Fruit fly (Drosophila melanogaster) whole organism, embryonic: ENCODE data around the gene Vps29.

Source experiments
- Antp ChIP-seq: fragments of 200-800 bp; sonication (Bioruptor generic); optimal IDR thresholded peaks from 3 replicates; lab custom pipeline; 2016; ENCODE audit warnings: missing biosample characterization, missing genetic modification characterization
- Atf-2 ChIP-seq: fragments of 200-800 bp; sonication (Bioruptor generic); optimal IDR thresholded peaks from 2 replicates; lab custom pipeline; 2016; ENCODE audit warnings: missing biosample characterization, missing genetic modification characterization
- CG14667 ChIP-seq: fragments of 200-800 bp; sonication (Bioruptor generic); IDR thresholded peaks from 2 replicates; pipeline ENCODE4 v1.3.6; 2022; ENCODE audit warnings: missing biosample characterization, missing genetic modification characterization
- CG15601 ChIP-seq: fragments of 200-800 bp; sonication (Bioruptor generic); optimal IDR thresholded peaks from 3 replicates; lab custom pipeline; 2019; ENCODE audit warnings: missing biosample characterization, mild to moderate bottlenecking, missing genetic modification characterization, moderate library complexity
- CG1602 ChIP-seq: fragments of 200-800 bp; sonication (Bioruptor generic); optimal IDR thresholded peaks from 3 replicates; lab custom pipeline; 2016; ENCODE audit warnings: missing biosample characterization, missing genetic modification characterization
- CG17361 ChIP-seq: fragments of 200-800 bp; sonication (Bioruptor generic); IDR thresholded peaks from 3 replicates; pipeline ENCODE4 v1.3.6; 2022; ENCODE audit warnings: missing biosample characterization, missing genetic modification characterization
- CG17568 ChIP-seq: fragments of 200-800 bp; sonication (Bioruptor generic); optimal IDR thresholded peaks from 2 replicates; lab custom pipeline; 2018; ENCODE audit warnings: missing biosample characterization, mild to moderate bottlenecking, missing genetic modification characterization, moderate library complexity
- CG18599 ChIP-seq: fragments of 200-800 bp; sonication (Bioruptor generic); optimal IDR thresholded peaks from 3 replicates; lab custom pipeline; 2017; ENCODE audit warnings: missing biosample characterization, missing genetic modification characterization, mild to moderate bottlenecking, moderate library complexity, missing genetic modification reagents
- CG2120 ChIP-seq: fragments of 200-800 bp; sonication (Bioruptor generic); optimal IDR thresholded peaks from 3 replicates; lab custom pipeline; 2016; ENCODE audit warnings: missing biosample characterization, missing genetic modification characterization
- CG3281 ChIP-seq: fragments of 200-800 bp; sonication (Bioruptor generic); optimal IDR thresholded peaks from 3 replicates; lab custom pipeline; 2017; ENCODE audit warnings: missing biosample characterization, mild to moderate bottlenecking, missing genetic modification characterization
- CG4282 ChIP-seq: fragments of 200-800 bp; sonication (Bioruptor generic); optimal IDR thresholded peaks from 2 replicates; lab custom pipeline; 2016; ENCODE audit warnings: missing biosample characterization, missing genetic modification characterization
- CG4328 ChIP-seq: fragments of 200-800 bp; sonication (Bioruptor generic); optimal IDR thresholded peaks from 3 replicates; lab custom pipeline; 2017; ENCODE audit warnings: missing biosample characterization, missing genetic modification reagents, missing genetic modification characterization
- CG4360 ChIP-seq: fragments of 200-800 bp; sonication (Bioruptor generic); IDR thresholded peaks from 2 replicates; pipeline ENCODE4 v1.3.6; 2022; ENCODE audit warnings: missing biosample characterization, missing genetic modification characterization
- CG7556 ChIP-seq: fragments of 200-800 bp; sonication (Bioruptor generic); optimal IDR thresholded peaks from 2 replicates; lab custom pipeline; 2017; ENCODE audit warnings: missing biosample characterization, mild to moderate bottlenecking, missing genetic modification characterization
- CG7928 ChIP-seq: fragments of 200-800 bp; sonication (Bioruptor generic); optimal IDR thresholded peaks from 2 replicates; lab custom pipeline; 2017; ENCODE audit warnings: missing biosample characterization, mild to moderate bottlenecking, missing genetic modification characterization
- CG7987 ChIP-seq: fragments of 200-800 bp; sonication (Bioruptor generic); optimal IDR thresholded peaks from 2 replicates; lab custom pipeline; 2018; ENCODE audit warnings: missing biosample characterization, mild to moderate bottlenecking, missing genetic modification characterization, moderate library complexity
- CG9727 ChIP-seq: fragments of 200-800 bp; sonication (Bioruptor generic); optimal IDR thresholded peaks from 3 replicates; lab custom pipeline; 2017; ENCODE audit warnings: missing biosample characterization, mild to moderate bottlenecking, missing genetic modification characterization
- CG9797 ChIP-seq: fragments of 200-800 bp; sonication (Bioruptor generic); optimal IDR thresholded peaks from 3 replicates; lab custom pipeline; 2018; ENCODE audit warnings: missing biosample characterization, mild to moderate bottlenecking, missing genetic modification characterization
- CTCF ChIP-seq: fragments of 200-800 bp; sonication (Bioruptor generic); optimal IDR thresholded peaks from 2 replicates; lab custom pipeline; 2017; ENCODE audit warnings: missing biosample characterization, mild to moderate bottlenecking, missing genetic modification characterization, moderate library complexity
- Chrac-16 ChIP-seq: fragments of 200-800 bp; sonication (Bioruptor generic); optimal IDR thresholded peaks from 3 replicates; lab custom pipeline; 2016; ENCODE audit warnings: missing biosample characterization, missing genetic modification characterization
- H2.0 ChIP-seq: fragments of 200-800 bp; sonication (Bioruptor generic); IDR thresholded peaks from 2 replicates; pipeline ENCODE4 v1.3.6; 2022; ENCODE audit warnings: missing biosample characterization, missing genetic modification characterization
- HLH4C ChIP-seq: fragments of 200-800 bp; sonication (Bioruptor generic); IDR thresholded peaks from 3 replicates; pipeline ENCODE4 v1.3.6; 2022; ENCODE audit warnings: missing biosample characterization, missing genetic modification characterization; ENCODE audit not compliant: partially characterized antibody
- Hmx ChIP-seq: fragments of 200-800 bp; sonication (Bioruptor generic); optimal IDR thresholded peaks from 2 replicates; lab custom pipeline; 2016; ENCODE audit warnings: missing biosample characterization, missing genetic modification characterization
- Hr39 ChIP-seq: fragments of >200 bp; optimal IDR thresholded peaks from 2 replicates; lab custom pipeline; 2017
- Hsf ChIP-seq: fragments of 200-800 bp; sonication (Bioruptor generic); optimal IDR thresholded peaks from 3 replicates; lab custom pipeline; 2016; ENCODE audit warnings: missing biosample characterization, missing genetic modification characterization
- Mes4 ChIP-seq: fragments of 200-800 bp; sonication (Bioruptor generic); optimal IDR thresholded peaks from 2 replicates; lab custom pipeline; 2016; ENCODE audit warnings: missing biosample characterization, missing genetic modification characterization
- Rx ChIP-seq: fragments of 200-800 bp; sonication (Bioruptor generic); IDR thresholded peaks from 2 replicates; pipeline ENCODE4 v1.3.6; 2022; ENCODE audit warnings: missing biosample characterization, missing genetic modification characterization
- Side ChIP-seq: fragments of 200-800 bp; sonication (Bioruptor generic); optimal IDR thresholded peaks from 2 replicates; lab custom pipeline; 2016; ENCODE audit warnings: missing biosample characterization, missing genetic modification characterization
- Taf1 ChIP-seq: fragments of 200-800 bp; sonication (Bioruptor generic); IDR thresholded peaks from 2 replicates; pipeline ENCODE4 v1.3.6; 2022; ENCODE audit warnings: missing biosample characterization, missing genetic modification characterization
- ab ChIP-seq: fragments of 200-800 bp; sonication (Bioruptor generic); optimal IDR thresholded peaks from 2 replicates; lab custom pipeline; 2016; ENCODE audit warnings: missing biosample characterization, missing genetic modification characterization
- ap ChIP-seq: fragments of 200-800 bp; sonication (Bioruptor generic); IDR thresholded peaks from 2 replicates; pipeline ENCODE4 v1.3.6; 2022; ENCODE audit warnings: missing biosample characterization, missing genetic modification characterization
- cas ChIP-seq: fragments of 200-800 bp; sonication (Bioruptor generic); IDR thresholded peaks from 2 replicates; pipeline ENCODE4 v1.3.6; 2022; ENCODE audit warnings: missing biosample characterization, missing genetic modification characterization
- cato ChIP-seq: fragments of 200-800 bp; sonication (Bioruptor generic); optimal IDR thresholded peaks from 2 replicates; lab custom pipeline; 2016; ENCODE audit warnings: missing biosample characterization, missing genetic modification characterization, borderline replicate concordance
- chif ChIP-seq, 2 experiments: fragments of 200-800 bp; sonication (Bioruptor generic); optimal IDR thresholded peaks; 3 replicates each; lab custom pipeline; 2016; ENCODE audit warnings: missing biosample characterization in 2 of 2, missing genetic modification characterization in 2 of 2
- ci ChIP-seq: fragments of 200-800 bp; sonication (Bioruptor generic); IDR thresholded peaks from 3 replicates; pipeline ENCODE4 v1.3.6; 2022; ENCODE audit warnings: missing biosample characterization, missing genetic modification characterization
- crol ChIP-seq: fragments of 200-800 bp; sonication (Bioruptor generic); IDR thresholded peaks from 2 replicates; pipeline ENCODE4 v1.3.6; 2022; ENCODE audit warnings: missing biosample characterization, missing genetic modification characterization
- disco-r ChIP-seq: fragments of 200-800 bp; sonication (Bioruptor generic); optimal IDR thresholded peaks from 2 replicates; lab custom pipeline; 2016; ENCODE audit warnings: missing biosample characterization, missing genetic modification characterization
- gfzf ChIP-seq: fragments of 200-800 bp; sonication (Bioruptor generic); optimal IDR thresholded peaks from 2 replicates; lab custom pipeline; 2016; ENCODE audit warnings: missing biosample characterization, mild to moderate bottlenecking, missing genetic modification characterization, moderate library complexity
- h ChIP-seq: fragments of >200 bp; optimal IDR thresholded peaks from 2 replicates; lab custom pipeline; 2017
- lab ChIP-seq: fragments of 200-800 bp; sonication (Bioruptor generic); optimal IDR thresholded peaks from 3 replicates; lab custom pipeline; 2017; ENCODE audit warnings: missing biosample characterization, missing genetic modification characterization, mild to moderate bottlenecking, moderate library complexity, missing genetic modification reagents
- mam ChIP-seq: fragments of 200-800 bp; sonication (Bioruptor generic); optimal IDR thresholded peaks from 3 replicates; lab custom pipeline; 2016; ENCODE audit warnings: missing biosample characterization, missing genetic modification characterization
- mirr ChIP-seq: fragments of 200-800 bp; sonication (Bioruptor generic); optimal IDR thresholded peaks from 3 replicates; lab custom pipeline; 2018; ENCODE audit warnings: missing biosample characterization, mild to moderate bottlenecking, missing genetic modification characterization
- sc ChIP-seq, 3 experiments: fragments of >200 bp in 2 of 3; fragments of 200-800 bp in 1 of 3; sonication (Bioruptor generic) in 1 of 3; optimal IDR thresholded peaks; 2 replicates in 2 of 3; 3 replicates in 1 of 3; lab custom pipeline; 2017; ENCODE audit warnings: mild to moderate bottlenecking in 1 of 3, missing biosample characterization in 1 of 3, missing genetic modification characterization in 1 of 3, missing genetic modification reagents in 1 of 3
- sim ChIP-seq: fragments of 200-800 bp; sonication (Bioruptor generic); IDR thresholded peaks from 2 replicates; pipeline ENCODE4 v1.3.6; 2022; ENCODE audit warnings: missing biosample characterization, missing genetic modification characterization
- unpg ChIP-seq: fragments of 200-800 bp; sonication (Bioruptor generic); optimal IDR thresholded peaks from 3 replicates; lab custom pipeline; 2018; ENCODE audit warnings: missing biosample characterization, mild to moderate bottlenecking, missing genetic modification characterization, moderate library complexity
- vnd ChIP-seq: fragments of 200-800 bp; sonication (Bioruptor generic); IDR thresholded peaks from 3 replicates; pipeline ENCODE4 v1.3.6; 2022; ENCODE audit warnings: missing biosample characterization, missing genetic modification characterization; ENCODE audit not compliant: partially characterized antibody
- vvl ChIP-seq: fragments of 200-800 bp; sonication (Bioruptor generic); IDR thresholded peaks from 2 replicates; pipeline ENCODE4 v1.3.6; 2022; ENCODE audit warnings: missing biosample characterization, missing genetic modification characterization
- yki ChIP-seq: fragments of >200 bp; optimal IDR thresholded peaks from 3 replicates; lab custom pipeline; 2018
- z ChIP-seq: fragments of 200-800 bp; sonication (Bioruptor generic); IDR thresholded peaks from 3 replicates; pipeline ENCODE4 v1.3.6; 2022; ENCODE audit warnings: missing biosample characterization, missing genetic modification characterization
- zfh1 ChIP-seq: fragments of 200-800 bp; sonication (Bioruptor generic); IDR thresholded peaks from 3 replicates; pipeline ENCODE4 v1.3.6; 2022; ENCODE audit warnings: missing biosample characterization, missing genetic modification characterization

The Vps29 gene

dm6 chr2L:1144371-1145360, 5.9 kb upstream of the Vps29 start (continued):
- TF ChIP-seq Antp (GFP tag; lab: Kevin White, UChicago): peak; percentile 28
- TF ChIP-seq CG9727 (GFP tag; lab: Kevin White, UChicago): peak; percentile 31
- TF ChIP-seq yki (lab: Kevin White, UChicago): no peak
- TF ChIP-seq CG9797 (GFP tag; lab: Kevin White, UChicago): no peak
- no peak for TF ChIP-seq mirr (GFP tag; lab: Kevin White, UChicago)
- TF ChIP-seq HLH4C (GFP tag; lab: Robert Waterston, UW): no peak
- no peak for TF ChIP-seq gfzf (GFP tag; lab: Kevin White, UChicago)
- no peak for TF ChIP-seq CG7928 (GFP tag; lab: Kevin White, UChicago)
- peak; percentile 39 for TF ChIP-seq Chrac-16 (GFP tag; lab: Kevin White, UChicago)
- TF ChIP-seq disco-r (GFP tag; lab: Kevin White, UChicago): no peak
- no peak for TF ChIP-seq CG7987 (GFP tag; lab: Kevin White, UChicago)
- peak; percentile 28 for TF ChIP-seq CG7556
- TF ChIP-seq zfh1 (GFP tag; lab: Robert Waterston, UW): peak; percentile 51; the same call in 1 of the 3 replicates
- TF ChIP-seq CG18599 (GFP tag; lab: Kevin White, UChicago): peak; percentile 75
- TF ChIP-seq Hr39 (lab: Kevin White, UChicago): no peak
- no peak for TF ChIP-seq Hmx
- TF ChIP-seq Side (GFP tag; lab: Kevin White, UChicago): no peak
- no peak for TF ChIP-seq Taf1
- no peak for TF ChIP-seq h (lab: Kevin White, UChicago)
- peak; percentile 79 for TF ChIP-seq vvl
- no peak for TF ChIP-seq CG4360 (GFP tag; lab: Robert Waterston, UW)
- TF ChIP-seq lab (GFP tag; lab: Kevin White, UChicago): peak; percentile 73
- TF ChIP-seq ap: 0 out of 2 replicates have a peak, but pooled peaks have one; percentile 8
- TF ChIP-seq CG17568: peak; percentile 9
- no peak for TF ChIP-seq ab (GFP tag; lab: Kevin White, UChicago)
- peak; percentile 36 for TF ChIP-seq CG1602 (GFP tag; lab: Kevin White, UChicago)
- TF ChIP-seq ci (GFP tag; lab: Robert Waterston, UW): peak; percentile 69; the same call in 2 of the 3 replicates
- TF ChIP-seq CG2120 (GFP tag; lab: Kevin White, UChicago): peak; percentile 69
- no peak for TF ChIP-seq crol (GFP tag; lab: Robert Waterston, UW)
- TF ChIP-seq Mes4 (GFP tag; lab: Kevin White, UChicago): peak; percentile 21
- peak; percentile 52 for TF ChIP-seq mam (GFP tag; lab: Kevin White, UChicago)
- TF ChIP-seq sc (optimal IDR thresholded peaks at IDR 0.05; lab: Kevin White, UChicago): no peak
- peak; percentile 17 for TF ChIP-seq sc (GFP tag; optimal IDR thresholded peaks at IDR 0.05; lab: Kevin White, UChicago)
- peak; percentile 30 to 40 for TF ChIP-seq chif (GFP tag; optimal IDR thresholded peaks at IDR 0.05; lab: Kevin White, UChicago)
- TF ChIP-seq vnd (GFP tag; lab: Robert Waterston, UW): no peak
- no peak for TF ChIP-seq H2.0 (GFP tag; lab: Robert Waterston, UW)
- TF ChIP-seq z (GFP tag; lab: Robert Waterston, UW): no peak
- peak; percentile 54 for TF ChIP-seq CG3281 (GFP tag; lab: Kevin White, UChicago)
- no peak for TF ChIP-seq Rx (GFP tag; lab: Robert Waterston, UW)
- TF ChIP-seq CG4282 (GFP tag; lab: Kevin White, UChicago): no peak
- peak; percentile 59 for TF ChIP-seq unpg (GFP tag; lab: Kevin White, UChicago)
- peak; percentile 54 for TF ChIP-seq CG15601 (tag; lab: Kevin White, UChicago)
- no peak for TF ChIP-seq cato (GFP tag; lab: Kevin White, UChicago)
- peak; percentile 16 for TF ChIP-seq CTCF (GFP tag; lab: Kevin White, UChicago)
- peak; percentile 59 for TF ChIP-seq Hsf (GFP tag; lab: Kevin White, UChicago)
- TF ChIP-seq CG4328 (GFP tag; lab: Kevin White, UChicago): no peak
- TF ChIP-seq cas: peak; percentile 31; the same call in 1 of the 2 replicates
- TF ChIP-seq CG14667 (GFP tag; lab: Robert Waterston, UW): no peak
- peak; percentile 29; the same call in 1 of the 2 replicates for TF ChIP-seq sim
- TF ChIP-seq CG17361: peak; percentile 51; the same call in 2 of the 3 replicates
- TF ChIP-seq Atf-2 (GFP tag; lab: Kevin White, UChicago): no peak
